Worm (Caenorhabditis elegans): Measurements from ENCODE around the gene best-14.

Gene best-14

DNA sequence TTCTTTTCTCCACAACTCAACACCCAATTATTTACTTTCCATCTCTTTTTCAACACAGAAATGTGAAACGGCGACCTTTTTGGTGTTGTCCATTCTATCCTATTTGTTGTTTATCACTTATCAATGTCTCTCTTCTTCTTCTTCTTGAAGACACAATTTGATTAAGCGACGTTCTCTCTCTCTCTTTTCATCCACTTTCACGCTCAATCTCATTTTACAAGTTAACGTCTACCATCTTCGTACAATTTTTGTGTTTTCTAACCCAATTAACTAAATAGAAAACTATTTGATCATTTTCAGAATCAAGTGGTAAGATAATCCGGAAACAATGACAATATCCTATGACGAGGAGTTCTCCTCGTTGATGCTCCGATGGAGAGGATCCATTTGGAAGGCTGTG lies at the start of gene best-14:
Gene best-14, plus strand, starts transcription at position 301 of the 400 bp plus-strand sequence.
- TF ChIP-seq pes-1 (GFP tag; IDR thresholded peaks at IDR 0.05): no peak
- no peak for TF ChIP-seq sea-1 (GFP tag; conservative IDR thresholded peaks at IDR 0.05)
- no peak for TF ChIP-seq B0310.2 (tag; optimal IDR thresholded peaks at IDR 0.05)
- TF ChIP-seq tbx-11 (GFP tag; IDR thresholded peaks at IDR 0.05): no peak
- TF ChIP-seq scrt-1 (GFP tag; IDR thresholded peaks at IDR 0.05): no peak
- TF ChIP-seq F13C5.2 (tag; optimal IDR thresholded peaks at IDR 0.05): no peak
- no peak for TF ChIP-seq ama-1 (optimal IDR thresholded peaks at IDR 0.05)
- no peak for TF ChIP-seq aly-1 (tag; optimal IDR thresholded peaks at IDR 0.05)
- TF ChIP-seq hmg-4 (GFP tag; optimal IDR thresholded peaks at IDR 0.05): no peak
- TF ChIP-seq ceh-36 (tag; optimal IDR thresholded peaks at IDR 0.05): no peak
- TF ChIP-seq tbx-37 (GFP tag; conservative IDR thresholded peaks at IDR 0.05): no peak

DNA sequence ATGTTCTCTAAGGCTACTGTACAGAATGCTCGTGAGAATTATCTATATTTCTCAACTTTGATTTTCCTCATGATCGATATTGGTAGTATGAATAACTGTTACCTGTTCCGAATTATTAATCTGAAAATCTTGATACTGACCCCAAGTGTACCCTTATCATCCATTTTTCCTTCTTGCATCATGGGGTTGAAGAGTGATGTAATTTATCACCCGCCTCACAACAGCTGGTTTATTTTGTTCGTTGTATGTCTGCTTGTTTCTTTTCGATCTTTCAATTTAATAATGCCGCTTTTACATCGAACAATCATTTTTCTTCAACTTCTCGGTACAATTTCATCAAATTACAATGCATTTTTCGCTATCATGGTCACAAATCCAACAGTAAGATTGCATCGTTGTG lies 48.9 kb upstream of the best-14 start, which contains the start of gene C35A5.6:
Gene C35A5.6, plus strand, starts transcription at position 283 of the 400 bp plus-strand sequence.
- TF ChIP-seq tra-4 (tag; optimal IDR thresholded peaks at IDR 0.05) (no peak), ama-1 (optimal IDR thresholded peaks at IDR 0.05) (no peak), hnd-1 (tag; optimal IDR thresholded peaks at IDR 0.05) (no peak), aly-1 (tag; optimal IDR thresholded peaks at IDR 0.05) (no peak), flt-1 (GFP tag; IDR thresholded peaks at IDR 0.05) (no peak), tbx-11 (GFP tag; IDR thresholded peaks at IDR 0.05) (no peak), ets-7 (tag; optimal IDR thresholded peaks at IDR 0.05) (no peak), hmbx-1 (tag; optimal IDR thresholded peaks at IDR 0.05) (no peak), F13C5.2 (tag; optimal IDR thresholded peaks at IDR 0.05) (no peak), B0310.2 (tag; optimal IDR thresholded peaks at IDR 0.05) (no peak), ceh-36 (tag; optimal IDR thresholded peaks at IDR 0.05) (no peak), ceh-13 (GFP tag; optimal IDR thresholded peaks at IDR 0.05) (no peak), tbx-37 (GFP tag; conservative IDR thresholded peaks at IDR 0.05) (no peak), pes-1 (GFP tag; IDR thresholded peaks at IDR 0.05) (no peak), hmg-4 (GFP tag; optimal IDR thresholded peaks at IDR 0.05) (no peak), sea-1 (GFP tag; conservative IDR thresholded peaks at IDR 0.05) (no peak)

ce11 chrV:10514271-10514670 lies 43.5 kb upstream of the best-14 start, which contains the start of gene dmsr-8:
Gene dmsr-8 (minus strand): TSS chrV:10514371.
- TF ChIP-seq ama-1 (optimal IDR thresholded peaks at IDR 0.05) (no peak), B0310.2 (tag; optimal IDR thresholded peaks at IDR 0.05) (no peak), ets-7 (tag; optimal IDR thresholded peaks at IDR 0.05) (no peak)

ce11 chrV:10516702-10517101 lies 41.1 kb upstream of the best-14 start:
- TF ChIP-seq ama-1 (optimal IDR thresholded peaks at IDR 0.05) (no peak), ceh-36 (tag; optimal IDR thresholded peaks at IDR 0.05) (no peak), pes-1 (GFP tag; IDR thresholded peaks at IDR 0.05) (no peak), B0310.2 (tag; optimal IDR thresholded peaks at IDR 0.05) (no peak), tra-4 (tag; optimal IDR thresholded peaks at IDR 0.05) (no peak), ceh-13 (GFP tag; optimal IDR thresholded peaks at IDR 0.05) (no peak), flt-1 (GFP tag; IDR thresholded peaks at IDR 0.05) (no peak), hmg-4 (GFP tag; optimal IDR thresholded peaks at IDR 0.05) (no peak), hmbx-1 (tag; optimal IDR thresholded peaks at IDR 0.05) (no peak)

DNA sequence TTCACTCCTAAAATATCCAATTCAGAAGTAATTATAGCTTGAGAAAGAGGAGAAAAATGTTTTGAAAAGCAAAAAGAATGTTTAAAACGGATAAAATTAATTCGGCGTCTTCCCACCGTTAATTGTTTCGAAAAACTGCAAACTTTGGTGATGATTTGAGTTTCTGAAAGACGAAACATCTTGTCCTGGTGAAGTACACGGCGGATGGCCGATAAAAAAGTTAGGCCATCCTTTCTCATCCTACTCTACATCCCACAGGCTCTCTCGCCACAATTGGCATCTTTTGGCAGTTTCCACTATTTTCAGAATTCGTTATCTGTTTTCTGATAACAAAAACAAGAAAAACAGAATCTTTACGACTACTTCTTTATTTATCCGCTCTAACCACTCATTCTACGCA lies 31.9 kb upstream of the best-14 start, which contains the start of the genes C35A5.8 and hda-11:
Gene C35A5.8, minus strand, starts transcription at position 7 of the 400 bp plus-strand sequence.
Gene hda-11, plus strand, starts transcription at position 283 of the 400 bp plus-strand sequence.
- TF ChIP-seq tbx-37 (GFP tag; conservative IDR thresholded peaks at IDR 0.05) (peak; percentile 72), pes-1 (GFP tag; IDR thresholded peaks at IDR 0.05) (no peak), sea-1 (GFP tag; conservative IDR thresholded peaks at IDR 0.05) (no peak)

ce11 chrV:10528500-10528899 lies 29.3 kb upstream of the best-14 start, which contains the start of gene F25D1.3:
Gene F25D1.3 (plus strand): TSS chrV:10528724.
- no peak for TF ChIP-seq B0310.2 (tag; optimal IDR thresholded peaks at IDR 0.05)
- no peak for TF ChIP-seq hmg-4 (GFP tag; optimal IDR thresholded peaks at IDR 0.05)
- TF ChIP-seq ets-7 (tag; optimal IDR thresholded peaks at IDR 0.05): no peak
- TF ChIP-seq ama-1 (optimal IDR thresholded peaks at IDR 0.05): no peak
- no peak for TF ChIP-seq sea-1 (GFP tag; conservative IDR thresholded peaks at IDR 0.05)
- TF ChIP-seq ceh-36 (tag; optimal IDR thresholded peaks at IDR 0.05): no peak
- TF ChIP-seq F13C5.2 (tag; optimal IDR thresholded peaks at IDR 0.05): no peak
- TF ChIP-seq aly-1 (tag; optimal IDR thresholded peaks at IDR 0.05): no peak
- TF ChIP-seq scrt-1 (GFP tag; IDR thresholded peaks at IDR 0.05): no peak
- TF ChIP-seq hnd-1 (tag; optimal IDR thresholded peaks at IDR 0.05): no peak
- TF ChIP-seq tra-4 (tag; optimal IDR thresholded peaks at IDR 0.05): no peak
- TF ChIP-seq hmbx-1 (tag; optimal IDR thresholded peaks at IDR 0.05): no peak
- TF ChIP-seq flt-1 (GFP tag; IDR thresholded peaks at IDR 0.05): no peak
- no peak for TF ChIP-seq pes-1 (GFP tag; IDR thresholded peaks at IDR 0.05)
- TF ChIP-seq tbx-11 (GFP tag; IDR thresholded peaks at IDR 0.05): no peak

ce11 chrV:10529600-10529999 lies 28.2 kb upstream of the best-14 start:
- TF ChIP-seq pes-1 (GFP tag; IDR thresholded peaks at IDR 0.05) (no peak), scrt-1 (GFP tag; IDR thresholded peaks at IDR 0.05) (no peak), flt-1 (GFP tag; IDR thresholded peaks at IDR 0.05) (no peak), tra-4 (tag; optimal IDR thresholded peaks at IDR 0.05) (no peak), B0310.2 (tag; optimal IDR thresholded peaks at IDR 0.05) (no peak), F13C5.2 (tag; optimal IDR thresholded peaks at IDR 0.05) (no peak), hmbx-1 (tag; optimal IDR thresholded peaks at IDR 0.05) (no peak), hmg-4 (GFP tag; optimal IDR thresholded peaks at IDR 0.05) (no peak), ets-7 (tag; optimal IDR thresholded peaks at IDR 0.05) (no peak), ama-1 (optimal IDR thresholded peaks at IDR 0.05) (no peak), hnd-1 (tag; optimal IDR thresholded peaks at IDR 0.05) (no peak)

DNA sequence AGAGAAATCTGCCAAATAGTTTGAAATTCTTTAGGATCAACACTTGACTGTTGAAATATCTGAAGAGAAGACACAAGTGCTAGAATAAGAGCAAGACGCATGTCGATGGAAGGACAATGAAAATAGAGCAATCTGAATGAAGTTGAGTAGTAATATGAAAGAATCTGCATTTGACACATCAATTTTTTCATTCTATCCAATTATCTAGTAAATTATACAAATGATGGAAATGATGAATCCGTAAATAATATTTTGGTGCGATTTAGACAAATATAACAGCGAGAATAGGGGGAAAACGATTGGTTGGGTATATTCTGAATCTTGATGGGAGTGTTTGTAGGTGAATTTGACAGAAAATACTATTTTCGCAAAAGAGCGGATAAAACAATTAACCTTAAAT lies 25.1 kb upstream of the best-14 start, which contains the start of gene txt-10:
Gene txt-10, minus strand, starts transcription at position 101 of the 400 bp plus-strand sequence.
- TF ChIP-seq tbx-11 (GFP tag; IDR thresholded peaks at IDR 0.05): no peak
- no peak for TF ChIP-seq pes-1 (GFP tag; IDR thresholded peaks at IDR 0.05)
- TF ChIP-seq ceh-13 (GFP tag; optimal IDR thresholded peaks at IDR 0.05): no peak
- no peak for TF ChIP-seq hmbx-1 (tag; optimal IDR thresholded peaks at IDR 0.05)

All from whole organism, early embryonic.